Worm (Caenorhabditis elegans) whole organism, L2 larva: ENCODE data around the gene acp-3.

Experiments
- C34F6.9 ChIP-seq: fragments of 150-350 bp; optimal IDR thresholded peaks from 2 replicates; lab custom pipeline; 2014; ENCODE audit warnings: missing biosample characterization, missing genetic modification characterization
- F13H6.1 ChIP-seq: sonication (generic microtip); optimal IDR thresholded peaks from 2 replicates; lab custom pipeline; 2016; ENCODE audit warnings: missing genetic modification characterization, missing compliant biosample characterization
- R02D3.7 ChIP-seq: fragments of 150-350 bp; optimal IDR thresholded peaks from 2 replicates; lab custom pipeline; 2014; ENCODE audit warnings: missing biosample characterization, missing genetic modification characterization
- Y55F3AM.14 ChIP-seq: fragments of 200-800 bp; sonication (Bioruptor generic); optimal IDR thresholded peaks from 2 replicates; lab custom pipeline; 2018; ENCODE audit warnings: mild to moderate bottlenecking, missing genetic modification characterization, missing compliant biosample characterization
- ZK546.5 ChIP-seq: sonication (generic microtip); optimal IDR thresholded peaks from 2 replicates; lab custom pipeline; 2017; ENCODE audit warnings: missing biosample characterization, missing genetic modification characterization
- ama-1 ChIP-seq: fragments of 150-350 bp; optimal IDR thresholded peaks from 2 replicates; lab custom pipeline; 2018; ENCODE audit warnings: inconsistent platforms
- blmp-1 ChIP-seq: sonication (generic microtip); optimal IDR thresholded peaks from 2 replicates; lab custom pipeline; 2017; ENCODE audit warnings: missing genetic modification characterization, mild to moderate bottlenecking, missing compliant biosample characterization, antibody characterized with exemption, moderate library complexity; ENCODE audit not compliant: insufficient read depth
- ceh-16 ChIP-seq: fragments of 150-350 bp; optimal IDR thresholded peaks from 2 replicates; lab custom pipeline; 2014; ENCODE audit warnings: missing biosample characterization, missing genetic modification characterization
- ceh-82 ChIP-seq: fragments of 150-350 bp; optimal IDR thresholded peaks from 2 replicates; lab custom pipeline; 2014; ENCODE audit warnings: missing biosample characterization, missing genetic modification characterization
- crh-2 ChIP-seq: sonication (generic microtip); optimal IDR thresholded peaks from 2 replicates; lab custom pipeline; 2017; ENCODE audit warnings: missing biosample characterization, missing genetic modification characterization
- dmd-4 ChIP-seq: sonication (generic microtip); optimal IDR thresholded peaks from 2 replicates; lab custom pipeline; 2017; ENCODE audit warnings: missing biosample characterization, missing genetic modification characterization
- egl-27 ChIP-seq: sonication (generic microtip); optimal IDR thresholded peaks from 3 replicates; lab custom pipeline; 2017; ENCODE audit warnings: missing biosample characterization, missing genetic modification reagents, missing genetic modification characterization
- elt-1 ChIP-seq: fragments of 150-350 bp; optimal IDR thresholded peaks from 2 replicates; lab custom pipeline; 2014; ENCODE audit warnings: missing biosample characterization, missing genetic modification characterization
- elt-3 ChIP-seq: sonication (generic microtip); optimal IDR thresholded peaks from 2 replicates; lab custom pipeline; 2017; ENCODE audit warnings: missing biosample characterization, missing genetic modification characterization
- fos-1 ChIP-seq: fragments of 150-350 bp; optimal IDR thresholded peaks from 2 replicates; lab custom pipeline; 2014; ENCODE audit warnings: missing biosample characterization, missing genetic modification characterization
- gmeb-1 ChIP-seq: fragments of 150-350 bp; optimal IDR thresholded peaks from 2 replicates; lab custom pipeline; 2014; ENCODE audit warnings: missing biosample characterization, missing genetic modification characterization
- lin-11 ChIP-seq: fragments of 150-350 bp; sonication (generic microtip); optimal IDR thresholded peaks from 2 replicates; lab custom pipeline; 2014; ENCODE audit warnings: missing biosample characterization, missing genetic modification characterization, inconsistent platforms, mixed read lengths
- lin-13 ChIP-seq: fragments of 150-350 bp; optimal IDR thresholded peaks from 2 replicates; lab custom pipeline; 2014; ENCODE audit warnings: missing biosample characterization, missing genetic modification reagents, missing genetic modification characterization
- lsy-2 ChIP-seq, 2 experiments: fragments of 150-350 bp in 1 of 2; sonication (generic microtip) in 1 of 2; optimal IDR thresholded peaks; 2 replicates each; lab custom pipeline; 2014 to 2017; ENCODE audit warnings: missing biosample characterization in 2 of 2, missing genetic modification characterization in 2 of 2
- mab-5 ChIP-seq: fragments of 150-350 bp; optimal IDR thresholded peaks from 2 replicates; lab custom pipeline; 2014; ENCODE audit warnings: missing biosample characterization, missing genetic modification characterization
- mbf-1 ChIP-seq: sonication (generic microtip); optimal IDR thresholded peaks from 2 replicates; lab custom pipeline; 2017; ENCODE audit warnings: missing biosample characterization, missing genetic modification characterization
- mdl-1 ChIP-seq, 2 experiments: fragments of 150-350 bp in 1 of 2; sonication (generic microtip) in 1 of 2; optimal IDR thresholded peaks; 2 replicates each; lab custom pipeline; 2017; ENCODE audit warnings: missing biosample characterization in 2 of 2, missing genetic modification characterization in 2 of 2
- nhr-11 ChIP-seq: fragments of 150-350 bp; optimal IDR thresholded peaks from 2 replicates; lab custom pipeline; 2014; ENCODE audit warnings: missing biosample characterization, missing genetic modification characterization
- nhr-12 ChIP-seq: fragments of 150-350 bp; optimal IDR thresholded peaks from 2 replicates; lab custom pipeline; 2014; ENCODE audit warnings: missing biosample characterization, missing genetic modification characterization
- nhr-129 ChIP-seq: fragments of 150-350 bp; optimal IDR thresholded peaks from 2 replicates; lab custom pipeline; 2014; ENCODE audit warnings: missing biosample characterization, missing genetic modification characterization
- nhr-21 ChIP-seq: fragments of 150-350 bp; optimal IDR thresholded peaks from 2 replicates; lab custom pipeline; 2014; ENCODE audit warnings: missing biosample characterization, missing genetic modification characterization
- nhr-23 ChIP-seq: fragments of 150-350 bp; optimal IDR thresholded peaks from 2 replicates; lab custom pipeline; 2014; ENCODE audit warnings: missing biosample characterization, missing genetic modification reagents, missing genetic modification characterization
- nhr-25 ChIP-seq: fragments of 150-350 bp; sonication (generic microtip); optimal IDR thresholded peaks from 3 replicates; lab custom pipeline; 2014; ENCODE audit warnings: missing biosample characterization, missing genetic modification characterization
- nhr-6 ChIP-seq: fragments of 150-350 bp; optimal IDR thresholded peaks from 2 replicates; lab custom pipeline; 2014; ENCODE audit warnings: missing biosample characterization, missing genetic modification characterization
- nhr-77 ChIP-seq: fragments of 150-350 bp; optimal IDR thresholded peaks from 2 replicates; lab custom pipeline; 2014; ENCODE audit warnings: missing biosample characterization, missing genetic modification characterization
- peb-1 ChIP-seq: fragments of 150-350 bp; optimal IDR thresholded peaks from 2 replicates; lab custom pipeline; 2014; ENCODE audit warnings: missing biosample characterization, missing genetic modification characterization
- sem-4 ChIP-seq: fragments of 150-350 bp; optimal IDR thresholded peaks from 2 replicates; lab custom pipeline; 2014; ENCODE audit warnings: missing biosample characterization, missing genetic modification reagents, missing genetic modification characterization
- skn-1 ChIP-seq: sonication (generic microtip); optimal IDR thresholded peaks from 2 replicates; lab custom pipeline; 2017; ENCODE audit warnings: missing biosample characterization, missing genetic modification characterization
- sma-3 ChIP-seq: sonication (generic microtip); optimal IDR thresholded peaks from 2 replicates; lab custom pipeline; 2016; ENCODE audit warnings: missing genetic modification reagents, missing genetic modification characterization, missing compliant biosample characterization
- sma-9 ChIP-seq, 2 experiments: fragments of 150-350 bp in 1 of 2; sonication (generic microtip) in 1 of 2; optimal IDR thresholded peaks; 2 replicates each; lab custom pipeline; 2014 to 2016; ENCODE audit warnings: missing genetic modification characterization in 2 of 2, mild to moderate bottlenecking in 1 of 2, missing biosample characterization in 1 of 2, missing compliant biosample characterization in 1 of 2, missing genetic modification reagents in 1 of 2, moderate library complexity in 1 of 2
- snpc-4 ChIP-seq: fragments of 150-350 bp; optimal IDR thresholded peaks from 2 replicates; lab custom pipeline; 2014; ENCODE audit warnings: missing biosample characterization, missing genetic modification characterization
- unc-55 ChIP-seq: fragments of 150-350 bp; sonication (generic microtip); optimal IDR thresholded peaks from 3 replicates; lab custom pipeline; 2014; ENCODE audit warnings: missing biosample characterization, missing genetic modification reagents, missing genetic modification characterization
- unc-62 ChIP-seq: fragments of 150-350 bp; optimal IDR thresholded peaks from 2 replicates; lab custom pipeline; 2014; ENCODE audit warnings: missing biosample characterization, missing genetic modification reagents, missing genetic modification characterization
- zag-1 ChIP-seq: fragments of 150-350 bp; optimal IDR thresholded peaks from 2 replicates; lab custom pipeline; 2014; ENCODE audit warnings: missing biosample characterization, missing genetic modification characterization
- ztf-4 ChIP-seq: fragments of 150-350 bp; optimal IDR thresholded peaks from 2 replicates; lab custom pipeline; 2014; ENCODE audit warnings: missing biosample characterization, missing genetic modification characterization

Gene acp-3

ce11 chrII:8437035-8437434 is at the start of gene acp-3:
acp-3 (minus strand) TSS chrII:8437135.
- TF ChIP-seq blmp-1 (tag; lab: Kevin White, UChicago) = no peak
- no peak for TF ChIP-seq unc-62 (GFP tag; lab: Kevin White, UChicago)
- no peak for TF ChIP-seq Y55F3AM.14
- no peak for TF ChIP-seq nhr-129 (tag; lab: Kevin White, UChicago)
- no peak for TF ChIP-seq mbf-1 (tag; lab: Kevin White, UChicago)
- no peak for TF ChIP-seq F13H6.1 (tag; lab: Kevin White, UChicago)

- no peak for TF ChIP-seq mdl-1 (tag; optimal IDR thresholded peaks at IDR 0.05; lab: Kevin White, UChicago)
- peak in 1 of 2 experiments; percentile 3 for TF ChIP-seq lsy-2 (tag; optimal IDR thresholded peaks at IDR 0.05; lab: Kevin White, UChicago)
- TF ChIP-seq nhr-129 (tag; lab: Kevin White, UChicago) = peak; percentile 93
- peak; percentile 24 for TF ChIP-seq nhr-6 (tag; lab: Kevin White, UChicago)
- peak; percentile 57 for TF ChIP-seq blmp-1 (tag; lab: Kevin White, UChicago)
- TF ChIP-seq sem-4 (tag; lab: Kevin White, UChicago) = no peak
- TF ChIP-seq nhr-25 = peak; percentile 92
- peak; percentile 80 for TF ChIP-seq nhr-21
- no peak for TF ChIP-seq dmd-4 (tag; lab: Kevin White, UChicago)
- TF ChIP-seq crh-2 (tag; lab: Kevin White, UChicago) = peak; percentile 86
- peak; percentile 48 for TF ChIP-seq gmeb-1 (tag; lab: Kevin White, UChicago)
- TF ChIP-seq fos-1 (tag; lab: Kevin White, UChicago) = peak; percentile 73
- peak; percentile 19 for TF ChIP-seq F13H6.1 (tag; lab: Kevin White, UChicago)
- TF ChIP-seq sma-3 (GFP tag; lab: Kevin White, UChicago) = peak; percentile 64
- no peak for TF ChIP-seq peb-1 (tag; lab: Kevin White, UChicago)
- TF ChIP-seq mab-5 (tag; lab: Kevin White, UChicago) = no peak
- peak; percentile 89 for TF ChIP-seq sma-9 (GFP tag; optimal IDR thresholded peaks at IDR 0.05; lab: Kevin White, UChicago)
- no peak for TF ChIP-seq sma-9 (tag; optimal IDR thresholded peaks at IDR 0.05; lab: Kevin White, UChicago)
- TF ChIP-seq, all 48 proteins: peak for 12
Observed at ce11 chrII:8485603-8486002, 48.7 kb upstream of the acp-3 start, which contains the start of gene gbh-2. gbh-2 (plus strand) TSS chrII:8485879.

- no peak for TF ChIP-seq blmp-1 (tag; lab: Kevin White, UChicago)
- TF ChIP-seq zag-1 (tag; lab: Kevin White, UChicago) = no peak
- TF ChIP-seq elt-3 (tag; lab: Kevin White, UChicago) = no peak
- no peak for TF ChIP-seq lin-11 (tag; lab: Kevin White, UChicago)
- no peak for TF ChIP-seq sma-3 (GFP tag; lab: Kevin White, UChicago)
- TF ChIP-seq egl-27 = peak; percentile 13
- peak; percentile 63 for TF ChIP-seq nhr-129 (tag; lab: Kevin White, UChicago)
- no peak for TF ChIP-seq R02D3.7 (tag; lab: Kevin White, UChicago)
- TF ChIP-seq ama-1 = peak; percentile 8
- TF ChIP-seq nhr-21 = no peak
- no peak for TF ChIP-seq nhr-23 (tag; lab: Kevin White, UChicago)
- no peak for TF ChIP-seq nhr-6 (tag; lab: Kevin White, UChicago)
- TF ChIP-seq ZK546.5 (tag; lab: Kevin White, UChicago) = no peak
- TF ChIP-seq nhr-11 (tag; lab: Kevin White, UChicago) = no peak
- no peak for TF ChIP-seq snpc-4
- TF ChIP-seq sma-9 (GFP tag; optimal IDR thresholded peaks at IDR 0.05; lab: Kevin White, UChicago) = peak; percentile 68
- TF ChIP-seq sma-9 (tag; optimal IDR thresholded peaks at IDR 0.05; lab: Kevin White, UChicago) = no peak
- peak; percentile 33 for TF ChIP-seq C34F6.9 (tag; lab: Kevin White, UChicago)
- TF ChIP-seq nhr-12 (tag; lab: Kevin White, UChicago) = no peak
- TF ChIP-seq F13H6.1 (tag; lab: Kevin White, UChicago) = peak; percentile 56
- TF ChIP-seq lin-13 (GFP tag; lab: Kevin White, UChicago) = no peak
- TF ChIP-seq nhr-77 (tag; lab: Kevin White, UChicago) = no peak
- TF ChIP-seq ceh-82 (tag; lab: Kevin White, UChicago) = no peak
- TF ChIP-seq ztf-4 = no peak
- TF ChIP-seq nhr-25 = no peak
- peak; percentile 71 for TF ChIP-seq fos-1 (tag; lab: Kevin White, UChicago)
- TF ChIP-seq ceh-16 (tag; lab: Kevin White, UChicago) = no peak
- peak; percentile 78 for TF ChIP-seq crh-2 (tag; lab: Kevin White, UChicago)
- no peak for TF ChIP-seq unc-62 (GFP tag; lab: Kevin White, UChicago)
- TF ChIP-seq elt-1 (tag; lab: Kevin White, UChicago) = no peak
- no peak for TF ChIP-seq mdl-1 (tag; optimal IDR thresholded peaks at IDR 0.05; lab: Kevin White, UChicago)
- TF ChIP-seq lsy-2 (tag; optimal IDR thresholded peaks at IDR 0.05; lab: Kevin White, UChicago) = peak in 1 of 2 experiments; percentile 26
- no peak for TF ChIP-seq sem-4 (tag; lab: Kevin White, UChicago)
- TF ChIP-seq unc-55 (GFP tag; lab: Kevin White, UChicago) = peak; percentile 4
- TF ChIP-seq gmeb-1 (tag; lab: Kevin White, UChicago) = peak; percentile 30
- TF ChIP-seq skn-1 = no peak
- no peak for TF ChIP-seq mbf-1 (tag; lab: Kevin White, UChicago)
- no peak for TF ChIP-seq dmd-4 (tag; lab: Kevin White, UChicago)
- TF ChIP-seq, all 48 proteins: peak for 11
Observed at ce11 chrII:8484546-8484945, 47.6 kb upstream of the acp-3 start.
